Worm (Caenorhabditis elegans) whole organism, early embryonic: ENCODE results near the gene W07G4.7.

Experiments
- B0310.2 ChIP-seq: sonication (generic microtip); optimal IDR thresholded peaks from 2 replicates; lab custom pipeline; 2016; ENCODE audit warnings: mild to moderate bottlenecking, missing genetic modification characterization, missing compliant biosample characterization
- F13C5.2 ChIP-seq: sonication (generic microtip); optimal IDR thresholded peaks from 2 replicates; lab custom pipeline; 2017; ENCODE audit warnings: mild to moderate bottlenecking, missing genetic modification characterization, inconsistent platforms, missing compliant biosample characterization
- aly-1 ChIP-seq: sonication (generic microtip); optimal IDR thresholded peaks from 2 replicates; lab custom pipeline; 2016; ENCODE audit warnings: missing genetic modification characterization, missing compliant biosample characterization
- ama-1 ChIP-seq: fragments of 150-350 bp; optimal IDR thresholded peaks from 2 replicates; lab custom pipeline; 2014
- ceh-13 ChIP-seq: fragments of 200-800 bp; sonication (Bioruptor generic); optimal IDR thresholded peaks from 2 replicates; lab custom pipeline; 2018; ENCODE audit warnings: mild to moderate bottlenecking, missing genetic modification characterization, missing compliant biosample characterization
- ceh-36 ChIP-seq: sonication (generic microtip); optimal IDR thresholded peaks from 2 replicates; lab custom pipeline; 2016; ENCODE audit warnings: missing genetic modification characterization, inconsistent platforms, missing compliant biosample characterization
- ets-7 ChIP-seq: sonication (generic microtip); optimal IDR thresholded peaks from 2 replicates; lab custom pipeline; 2016; ENCODE audit warnings: missing genotype, missing genetic modification characterization, missing compliant biosample characterization
- flt-1 ChIP-seq: fragments of 200-800 bp; sonication (Bioruptor generic); IDR thresholded peaks from 2 replicates; pipeline ENCODE4 v1.3.6; 2022; ENCODE audit warnings: missing genetic modification characterization, missing compliant biosample characterization
- hmbx-1 ChIP-seq: sonication (generic microtip); optimal IDR thresholded peaks from 2 replicates; lab custom pipeline; 2016; ENCODE audit warnings: mild to moderate bottlenecking, missing genetic modification characterization, missing compliant biosample characterization
- hmg-4 ChIP-seq: fragments of 200-800 bp; sonication (Bioruptor generic); optimal IDR thresholded peaks from 2 replicates; lab custom pipeline; 2018; ENCODE audit warnings: mild to moderate bottlenecking, missing genetic modification characterization, missing compliant biosample characterization
- hnd-1 ChIP-seq: sonication (generic microtip); optimal IDR thresholded peaks from 2 replicates; lab custom pipeline; 2016; ENCODE audit warnings: missing genetic modification characterization, missing compliant biosample characterization
- pes-1 ChIP-seq: fragments of 200-800 bp; sonication (Bioruptor generic); IDR thresholded peaks from 2 replicates; pipeline ENCODE4 v1.3.6; 2022; ENCODE audit warnings: missing genetic modification reagents, missing genetic modification characterization, missing compliant biosample characterization
- scrt-1 ChIP-seq: fragments of 200-800 bp; sonication (Bioruptor generic); IDR thresholded peaks from 2 replicates; pipeline ENCODE4 v1.3.6; 2022; ENCODE audit warnings: missing genetic modification characterization, missing compliant biosample characterization
- sea-1 ChIP-seq: fragments of 200-800 bp; sonication (Bioruptor generic); conservative IDR thresholded peaks from 2 replicates; pipeline ENCODE4 v1.3.6; 2022; ENCODE audit warnings: missing genetic modification characterization, missing compliant biosample characterization
- tbx-11 ChIP-seq: fragments of 200-800 bp; sonication (Bioruptor generic); IDR thresholded peaks from 2 replicates; pipeline ENCODE4 v1.3.6; 2022; ENCODE audit warnings: missing genetic modification characterization, missing compliant biosample characterization
- tbx-37 ChIP-seq: fragments of 200-800 bp; sonication (Bioruptor generic); conservative IDR thresholded peaks from 2 replicates; pipeline ENCODE4 v1.3.6; 2022; ENCODE audit warnings: missing genetic modification reagents, missing genetic modification characterization, missing compliant biosample characterization
- tra-4 ChIP-seq: sonication (generic microtip); optimal IDR thresholded peaks from 2 replicates; lab custom pipeline; 2017; ENCODE audit warnings: missing genetic modification characterization, missing compliant biosample characterization

Gene W07G4.7

DNA sequence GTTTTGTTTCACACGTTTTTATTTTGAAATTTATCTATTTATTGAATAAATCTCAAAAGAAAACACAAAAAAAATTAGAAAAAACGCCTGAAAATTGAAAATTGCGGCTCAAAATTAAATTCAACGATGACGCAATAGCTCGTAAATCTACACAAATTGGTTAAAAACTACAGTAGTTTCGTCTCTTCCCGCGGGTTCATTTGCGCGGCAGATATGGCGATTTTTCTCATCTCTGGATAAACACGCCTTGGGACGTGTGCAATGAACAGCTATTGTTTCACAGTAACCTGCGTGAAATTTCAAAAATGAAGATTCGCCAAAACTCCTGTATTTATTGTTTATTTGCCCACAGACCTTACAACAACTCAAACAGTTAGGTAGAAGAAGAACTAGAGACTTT, 25.2 kb downstream of the W07G4.7 start:
- no peak for TF ChIP-seq flt-1 (GFP tag; lab: Robert Waterston, UW)

DNA sequence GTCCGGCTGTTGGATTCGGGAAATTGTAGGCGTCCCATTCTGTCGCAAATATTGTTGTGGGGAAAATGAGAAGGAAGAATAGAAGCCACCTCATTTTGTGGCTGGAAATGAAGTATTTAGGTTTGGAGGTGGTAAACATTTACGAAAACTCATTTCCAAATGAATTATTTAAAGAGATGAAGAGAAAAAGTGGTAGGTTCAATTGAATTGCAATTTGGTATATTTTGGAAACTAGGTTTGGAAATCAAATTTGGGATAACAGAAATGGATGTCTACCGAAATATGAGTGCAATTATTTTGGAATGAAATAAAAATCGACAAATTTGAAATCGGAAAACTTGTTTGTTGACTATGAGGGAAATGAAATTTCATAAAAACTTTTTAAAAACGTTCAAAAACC, 25.7 kb downstream of the W07G4.7 start, which contains the start of gene F15B9.10:
Gene F15B9.10 (minus strand): TSS at position 101 of the 400 bp plus-strand sequence.
- TF ChIP-seq hnd-1 (tag; lab: Kevin White, UChicago) (no peak), pes-1 (GFP tag; lab: Robert Waterston, UW) (no peak), scrt-1 (GFP tag; lab: Robert Waterston, UW) (no peak), aly-1 (no peak), hmg-4 (GFP tag; lab: Kevin White, UChicago) (no peak), ama-1 (lab: Kevin White, UChicago) (no peak), F13C5.2 (no peak), hmbx-1 (no peak)

DNA sequence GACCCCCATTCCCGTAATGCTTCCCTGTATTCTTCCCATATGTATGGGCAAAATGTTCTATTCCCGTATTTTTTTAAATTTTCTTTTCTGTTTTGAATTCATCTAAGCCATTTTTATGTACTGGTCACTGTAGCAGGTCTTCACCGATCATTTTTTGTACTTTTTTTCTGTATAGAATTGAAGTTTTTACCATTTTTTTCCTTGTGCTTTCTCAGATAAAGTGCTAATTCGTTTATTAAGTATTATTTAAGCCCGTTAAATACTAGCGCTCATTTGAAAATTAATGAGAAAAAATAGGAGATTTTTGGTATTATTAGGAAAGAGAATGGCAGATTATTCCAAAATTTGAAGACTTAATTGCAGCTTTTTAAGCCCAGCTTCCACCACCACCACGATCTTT, 27.8 kb downstream of the W07G4.7 start:
- no peak for TF ChIP-seq tra-4 (tag; lab: Kevin White, UChicago)
- TF ChIP-seq hnd-1 (tag; lab: Kevin White, UChicago) = no peak
- no peak for TF ChIP-seq ceh-36 (tag; lab: Kevin White, UChicago)
- no peak for TF ChIP-seq B0310.2
- no peak for TF ChIP-seq hmg-4 (GFP tag; lab: Kevin White, UChicago)
- no peak for TF ChIP-seq tbx-37 (GFP tag; lab: Robert Waterston, UW)
- TF ChIP-seq sea-1 = no peak

DNA sequence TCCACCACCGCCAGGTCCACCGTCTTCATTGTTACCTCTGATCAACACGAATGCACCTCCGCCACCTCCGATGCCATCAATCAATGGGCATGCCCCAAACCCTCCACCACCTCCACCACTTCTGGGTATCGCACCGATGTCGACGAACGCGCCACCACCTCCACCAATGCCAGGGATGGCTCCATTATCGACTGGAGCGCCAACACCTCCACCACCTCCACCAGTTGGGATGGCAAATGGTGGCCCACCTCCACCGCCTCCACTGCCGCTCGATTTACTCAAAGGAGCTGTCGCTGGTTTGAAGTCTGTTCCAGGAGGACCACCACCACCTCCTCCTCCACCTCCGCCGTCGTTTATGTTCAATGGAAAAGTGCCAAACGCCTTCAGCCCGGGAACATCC, 30.1 kb downstream of the W07G4.7 start:
- no peak for TF ChIP-seq hmbx-1
- TF ChIP-seq tbx-37 (GFP tag; lab: Robert Waterston, UW) = no peak
- TF ChIP-seq tbx-11 = no peak
- no peak for TF ChIP-seq B0310.2
- no peak for TF ChIP-seq ets-7 (tag; lab: Kevin White, UChicago)
- no peak for TF ChIP-seq flt-1 (GFP tag; lab: Robert Waterston, UW)

DNA sequence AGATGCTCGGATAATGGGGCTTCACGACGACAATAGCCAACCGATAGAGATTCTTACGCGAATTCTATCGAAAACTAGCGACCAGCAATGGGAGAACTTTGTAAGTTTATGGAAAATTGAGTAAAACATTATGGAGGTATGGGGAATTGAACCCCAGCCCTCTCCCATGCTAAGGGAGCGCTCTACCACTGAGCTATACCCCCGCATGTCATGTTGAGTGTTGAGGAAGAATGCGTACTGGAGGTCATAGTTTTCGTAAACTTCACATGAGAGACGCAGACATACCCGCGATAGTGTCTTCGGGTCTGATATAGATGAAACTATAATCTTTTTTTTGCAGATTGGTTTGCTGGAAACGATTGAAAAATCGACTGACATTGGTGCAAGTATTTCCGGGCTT, 31.1 kb downstream of the W07G4.7 start:
- TF ChIP-seq hmbx-1 = peak; percentile 68
- TF ChIP-seq tbx-37 (GFP tag; lab: Robert Waterston, UW) = peak; percentile 83
- peak; percentile 89 for TF ChIP-seq flt-1 (GFP tag; lab: Robert Waterston, UW)
- TF ChIP-seq hnd-1 (tag; lab: Kevin White, UChicago) = peak; percentile 82
- peak; percentile 92 for TF ChIP-seq pes-1 (GFP tag; lab: Robert Waterston, UW)
- peak; percentile 88 for TF ChIP-seq aly-1
- TF ChIP-seq F13C5.2 = peak; percentile 70
- peak; percentile 88 for TF ChIP-seq tbx-11
- peak; percentile 84 for TF ChIP-seq ceh-36 (tag; lab: Kevin White, UChicago)
- peak; percentile 91 for TF ChIP-seq scrt-1 (GFP tag; lab: Robert Waterston, UW)
- no peak for TF ChIP-seq ama-1 (lab: Kevin White, UChicago)
- TF ChIP-seq sea-1 = peak; percentile 89
- TF ChIP-seq B0310.2 = peak; percentile 86
- peak; percentile 86 for TF ChIP-seq ets-7 (tag; lab: Kevin White, UChicago)
- peak; percentile 88 for TF ChIP-seq hmg-4 (GFP tag; lab: Kevin White, UChicago)
- peak; percentile 76 for TF ChIP-seq ceh-13
- TF ChIP-seq tra-4 (tag; lab: Kevin White, UChicago) = peak; percentile 8

DNA sequence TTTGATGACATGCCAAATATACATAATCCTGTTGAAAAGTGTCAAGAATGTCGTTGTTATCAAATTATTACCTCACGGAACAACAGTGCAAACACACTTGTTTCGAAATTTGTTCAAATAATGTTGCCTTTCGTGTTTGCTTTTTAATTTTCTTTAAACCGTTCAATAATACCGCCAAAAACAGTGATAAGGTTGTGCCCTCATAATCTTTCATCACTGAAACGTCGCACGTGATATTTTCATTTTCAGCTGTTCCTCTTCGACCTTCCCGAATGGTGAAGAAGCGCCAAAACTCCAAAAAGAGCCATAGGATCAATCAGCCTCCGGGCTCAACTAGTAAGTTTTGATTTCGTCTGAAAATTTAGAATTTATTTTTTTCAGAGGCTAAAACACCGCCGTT, 32.4 kb downstream of the W07G4.7 start, which contains the start of gene inft-2:
Gene inft-2 (plus strand): TSS at position 248 of the 400 bp plus-strand sequence.
- TF ChIP-seq ceh-13 (no peak), aly-1 (no peak), ets-7 (tag; lab: Kevin White, UChicago) (no peak), B0310.2 (no peak)

DNA sequence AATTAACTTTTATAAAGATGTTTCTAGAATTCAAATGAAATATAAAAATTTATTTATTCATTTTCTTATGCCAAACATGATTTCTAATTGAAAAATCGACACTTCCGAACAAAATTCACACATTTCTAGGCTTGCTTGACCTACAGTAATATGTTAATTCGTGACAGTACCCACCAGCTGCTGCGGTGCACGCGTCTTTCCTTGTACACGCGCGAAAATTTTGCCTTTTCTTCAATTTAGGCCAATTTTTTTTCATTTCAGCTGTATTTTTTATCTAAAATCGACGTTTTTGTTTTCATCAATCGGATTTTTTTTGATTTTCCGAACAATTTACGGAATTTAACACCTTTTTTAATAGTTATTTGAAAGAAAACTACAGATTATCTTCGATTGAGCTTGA, 34.4 kb downstream of the W07G4.7 start:
- TF ChIP-seq hmbx-1 = no peak
- TF ChIP-seq flt-1 (GFP tag; lab: Robert Waterston, UW) = no peak
- TF ChIP-seq hnd-1 (tag; lab: Kevin White, UChicago) = no peak
- TF ChIP-seq scrt-1 (GFP tag; lab: Robert Waterston, UW) = no peak
- no peak for TF ChIP-seq tra-4 (tag; lab: Kevin White, UChicago)
- no peak for TF ChIP-seq B0310.2
- no peak for TF ChIP-seq ceh-36 (tag; lab: Kevin White, UChicago)
- no peak for TF ChIP-seq pes-1 (GFP tag; lab: Robert Waterston, UW)
- TF ChIP-seq ceh-13 = no peak
- no peak for TF ChIP-seq hmg-4 (GFP tag; lab: Kevin White, UChicago)
- no peak for TF ChIP-seq sea-1
- TF ChIP-seq ama-1 (lab: Kevin White, UChicago) = no peak
- no peak for TF ChIP-seq tbx-37 (GFP tag; lab: Robert Waterston, UW)
- no peak for TF ChIP-seq F13C5.2

DNA sequence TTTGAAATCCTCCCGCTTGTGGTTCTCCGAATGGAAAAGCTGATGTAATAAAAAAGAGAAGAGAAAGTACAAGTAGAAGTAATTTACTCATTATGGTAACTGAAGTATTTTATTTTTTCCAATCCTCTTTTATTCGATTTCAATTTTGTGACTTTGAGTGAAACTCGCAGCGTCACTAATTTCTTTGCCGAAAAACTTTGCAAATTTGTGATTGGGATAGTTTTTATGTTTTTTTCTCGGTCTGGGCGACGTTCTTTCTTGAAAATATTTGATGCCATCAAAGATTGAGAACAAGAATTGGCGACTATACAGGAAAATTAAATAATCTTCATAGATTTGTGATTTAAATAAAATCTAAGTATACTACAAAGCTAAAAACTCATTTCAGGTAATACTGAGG, 34.9 kb downstream of the W07G4.7 start, which contains the start of gene far-4:
Gene far-4 (minus strand): TSS at position 101 of the 400 bp plus-strand sequence.
- no peak for TF ChIP-seq B0310.2
- no peak for TF ChIP-seq F13C5.2
- no peak for TF ChIP-seq ama-1 (lab: Kevin White, UChicago)
- no peak for TF ChIP-seq hmbx-1

DNA sequence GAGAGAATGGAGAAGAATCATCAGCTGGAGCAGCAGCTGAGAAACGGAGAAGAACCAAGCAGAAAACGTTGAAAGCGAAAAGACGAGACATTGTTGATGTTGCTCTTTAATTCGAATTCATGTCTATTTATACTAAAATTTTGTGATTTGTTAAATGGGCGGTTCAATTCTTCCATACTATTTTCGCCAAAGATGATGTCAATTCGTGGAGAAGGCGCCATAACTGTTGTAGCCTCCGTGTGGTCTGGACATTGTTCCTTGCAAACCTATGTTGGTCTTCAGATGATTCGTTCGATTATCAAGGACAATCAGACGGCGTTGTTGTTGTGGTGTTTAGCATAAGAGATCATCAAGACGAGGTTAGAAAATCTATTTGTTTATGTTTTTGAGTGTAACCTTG, 37.1 kb downstream of the W07G4.7 start, which contains the start of gene far-3:
Gene far-3 (minus strand): TSS at position 101 of the 400 bp plus-strand sequence.
- TF ChIP-seq ceh-36 (tag; lab: Kevin White, UChicago) = no peak
- no peak for TF ChIP-seq tra-4 (tag; lab: Kevin White, UChicago)
- no peak for TF ChIP-seq B0310.2
- no peak for TF ChIP-seq scrt-1 (GFP tag; lab: Robert Waterston, UW)
- no peak for TF ChIP-seq flt-1 (GFP tag; lab: Robert Waterston, UW)
- TF ChIP-seq sea-1 = no peak
- TF ChIP-seq aly-1 = no peak
- TF ChIP-seq ets-7 (tag; lab: Kevin White, UChicago) = no peak
- no peak for TF ChIP-seq ceh-13
- TF ChIP-seq F13C5.2 = no peak
- no peak for TF ChIP-seq hmg-4 (GFP tag; lab: Kevin White, UChicago)
- no peak for TF ChIP-seq hnd-1 (tag; lab: Kevin White, UChicago)
- TF ChIP-seq hmbx-1 = no peak
- no peak for TF ChIP-seq tbx-37 (GFP tag; lab: Robert Waterston, UW)
- no peak for TF ChIP-seq pes-1 (GFP tag; lab: Robert Waterston, UW)
- no peak for TF ChIP-seq tbx-11
- no peak for TF ChIP-seq ama-1 (lab: Kevin White, UChicago)
